Worm (Caenorhabditis elegans): ENCODE data around the gene hmg-11.
A peak's percentile ranks its signal among the peaks of the same experiment; 100 is the strongest.
"Not testable (repeated sequence)": the region's sequence is repeated elsewhere in the genome, so short reads cannot be mapped to it uniquely, and the experiment has no call there.

Gene hmg-11

ce11 chrII:4701482-4702119 lies 28.7 kb downstream of the hmg-11 start, which contains the start of gene unc-85 (continued):
- TF ChIP-seq Y53F4B.3 (GFP tag; IDR thresholded peaks at IDR 0.05): peak; percentile 87
- TF ChIP-seq madf-3 (GFP tag; IDR thresholded peaks at IDR 0.05): peak; percentile 95
- 0 out of 2 replicates have a peak, but pooled peaks have one; percentile 53 for TF ChIP-seq aptf-3 (GFP tag; IDR thresholded peaks at IDR 0.05)
- TF ChIP-seq Y79H2A.3 (GFP tag; conservative IDR thresholded peaks at IDR 0.05): peak; percentile 89
- peak; percentile 77 for TF ChIP-seq attf-6 (GFP tag; IDR thresholded peaks at IDR 0.05)
- TF ChIP-seq snpc-4 (GFP tag; optimal IDR thresholded peaks at IDR 0.05); rpc-1 (tag; optimal IDR thresholded peaks at IDR 0.05): not testable (repeated sequence)
- peak; percentile 20 to 66 (median 58) for TF ChIP-seq snpc-4 (tag; optimal IDR thresholded peaks at IDR 0.05)
- peak; percentile 60 for TF ChIP-seq ztf-26 (tag; optimal IDR thresholded peaks at IDR 0.05)
- TF ChIP-seq tbp1 (GFP tag; optimal IDR thresholded peaks at IDR 0.05): peak; percentile 61
- TF ChIP-seq attf-3 (GFP tag; conservative IDR thresholded peaks at IDR 0.05): peak; percentile 84
- peak; percentile 85 for TF ChIP-seq egl-44 (GFP tag; IDR thresholded peaks at IDR 0.05)
- TF ChIP-seq hmg-20 (GFP tag; IDR thresholded peaks at IDR 0.05): peak; percentile 74; the same call in 1 of the 2 replicates
- TF ChIP-seq efl-1 (GFP tag; optimal IDR thresholded peaks at IDR 0.05): peak; percentile 96
- TF ChIP-seq hmg-1.2 (GFP tag; IDR thresholded peaks at IDR 0.05): peak; percentile 86
- TF ChIP-seq C06A6.2 (GFP tag; conservative IDR thresholded peaks at IDR 0.05): peak; percentile 98
- TF ChIP-seq egrh-3 (GFP tag; IDR thresholded peaks at IDR 0.05): peak; percentile 85
- peak; percentile 75 for TF ChIP-seq Y56A3A.18 (GFP tag; IDR thresholded peaks at IDR 0.05)
- peak; percentile 88 for TF ChIP-seq xnd-1 (tag; optimal IDR thresholded peaks at IDR 0.05)
- peak; percentile 96 for TF ChIP-seq F33H1.4 (GFP tag; IDR thresholded peaks at IDR 0.05)
- TF ChIP-seq egl-18 (GFP tag; IDR thresholded peaks at IDR 0.05): 0 out of 2 replicates have a peak, but pooled peaks have one; percentile 52
- peak; percentile 35 for TF ChIP-seq rpc-1 (optimal IDR thresholded peaks at IDR 0.05)
- peak; percentile 95 for TF ChIP-seq hsf-1 (GFP tag; IDR thresholded peaks at IDR 0.05)
- TF ChIP-seq C17E4.6 (GFP tag; IDR thresholded peaks at IDR 0.05): peak; percentile 98
- peak; percentile 46 for TF ChIP-seq athp-1 (tag; optimal IDR thresholded peaks at IDR 0.05)
- 0 out of 2 replicates have a peak, but pooled peaks have one; percentile 69 for TF ChIP-seq F37B4.10 (GFP tag; IDR thresholded peaks at IDR 0.05)
- peak; percentile 86 for TF ChIP-seq lin-54 (GFP tag; optimal IDR thresholded peaks at IDR 0.05)
- peak; percentile 82 for TF ChIP-seq lin-40 (tag; optimal IDR thresholded peaks at IDR 0.05)
- peak; percentile 87 for TF ChIP-seq F49E8.2 (tag; optimal IDR thresholded peaks at IDR 0.05; ENCODE audit: insufficient read depth)
- peak; percentile 99 for TF ChIP-seq madf-6 (GFP tag; IDR thresholded peaks at IDR 0.05)
- TF ChIP-seq nfyb-1 (GFP tag; IDR thresholded peaks at IDR 0.05): peak; percentile 95
- TF ChIP-seq pbrm-1 (GFP tag; IDR thresholded peaks at IDR 0.05): peak; percentile 93
- peak; percentile 66 for TF ChIP-seq ztf-18 (tag; optimal IDR thresholded peaks at IDR 0.05)
- TF ChIP-seq ztf-28 (GFP tag; IDR thresholded peaks at IDR 0.05): peak; percentile 98
- TF ChIP-seq aptf-2 (GFP tag; conservative IDR thresholded peaks at IDR 0.05): peak; percentile 77
- TF ChIP-seq snpc-3.4 (tag; optimal IDR thresholded peaks at IDR 0.05): peak; percentile 84
- TF ChIP-seq hrde-1 (tag; optimal IDR thresholded peaks at IDR 0.05; ENCODE audit: borderline replicate concordance): peak; percentile 11
- TF ChIP-seq D2030.7 (GFP tag; IDR thresholded peaks at IDR 0.05): peak; percentile 100

ce11 chrII:4703011-4703410 lies 30.1 kb downstream of the hmg-11 start:
- TF ChIP-seq unc-130 (GFP tag; optimal IDR thresholded peaks at IDR 0.05): peak; percentile 66
- peak; percentile 80 for TF ChIP-seq hsf-1 (GFP tag; IDR thresholded peaks at IDR 0.05)
- no peak for TF ChIP-seq ztf-28 (GFP tag; IDR thresholded peaks at IDR 0.05)
- no peak for TF ChIP-seq ztf-18 (tag; optimal IDR thresholded peaks at IDR 0.05)
- no peak for TF ChIP-seq sdz-38 (tag; optimal IDR thresholded peaks at IDR 0.05)
- peak; percentile 62 for TF ChIP-seq F49E8.2 (tag; optimal IDR thresholded peaks at IDR 0.05; ENCODE audit: insufficient read depth)
- peak; percentile 51; the same call in 1 of the 2 replicates for TF ChIP-seq C17E4.6 (GFP tag; IDR thresholded peaks at IDR 0.05)
- no peak for TF ChIP-seq egrh-3 (GFP tag; IDR thresholded peaks at IDR 0.05)
- TF ChIP-seq nhr-120 (GFP tag; IDR thresholded peaks at IDR 0.05): no peak
- TF ChIP-seq ZK185.1 (tag; optimal IDR thresholded peaks at IDR 0.05; ENCODE audit: poor library complexity, severe bottlenecking): no peak
- TF ChIP-seq mel-28 (tag; optimal IDR thresholded peaks at IDR 0.05; ENCODE audit: borderline replicate concordance): no peak
- TF ChIP-seq B0035.1 (tag; optimal IDR thresholded peaks at IDR 0.05): no peak
- TF ChIP-seq T07F8.4 (tag; optimal IDR thresholded peaks at IDR 0.05): no peak
- TF ChIP-seq cebp-1 (GFP tag; IDR thresholded peaks at IDR 0.05): no peak
- TF ChIP-seq cebp-1 (tag; optimal IDR thresholded peaks at IDR 0.05): peak; percentile 58
- TF ChIP-seq dpl-1 (GFP tag; optimal IDR thresholded peaks at IDR 0.05): no peak
- TF ChIP-seq madf-3 (GFP tag; IDR thresholded peaks at IDR 0.05): peak; percentile 76

Data from whole organism, young adult.